Worm (Caenorhabditis elegans): ENCODE measurements around the gene B0252.8.
A peak's percentile ranks its signal among the peaks of the same experiment; 100 is the strongest.

Gene B0252.8

DNA sequence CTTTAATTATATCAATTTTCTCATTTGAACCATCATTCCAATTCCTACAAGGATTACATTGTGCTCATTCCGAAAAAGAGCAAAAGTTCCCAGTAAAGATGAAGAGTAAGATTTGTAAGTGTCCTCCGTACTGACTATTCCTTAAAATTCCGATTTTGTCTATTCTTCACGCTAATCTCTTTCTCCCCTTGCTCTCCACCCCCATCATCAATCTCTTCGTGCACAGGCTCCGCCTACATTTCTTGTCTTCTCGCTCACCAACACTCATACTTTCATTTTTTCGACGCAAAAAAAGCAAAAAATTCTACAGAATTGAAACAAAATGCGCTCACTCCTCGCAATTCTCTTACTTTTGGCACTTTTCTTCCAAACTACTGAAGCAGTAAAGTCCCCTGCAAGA lies at the start of gene B0252.8:
Gene B0252.8 (plus strand): TSS at position 292 of the 400 bp plus-strand sequence.
- no peak for TF ChIP-seq snpc-4 (tag; optimal IDR thresholded peaks at IDR 0.05)
- peak; percentile 13 for TF ChIP-seq ces-1 (GFP tag; optimal IDR thresholded peaks at IDR 0.05)

DNA sequence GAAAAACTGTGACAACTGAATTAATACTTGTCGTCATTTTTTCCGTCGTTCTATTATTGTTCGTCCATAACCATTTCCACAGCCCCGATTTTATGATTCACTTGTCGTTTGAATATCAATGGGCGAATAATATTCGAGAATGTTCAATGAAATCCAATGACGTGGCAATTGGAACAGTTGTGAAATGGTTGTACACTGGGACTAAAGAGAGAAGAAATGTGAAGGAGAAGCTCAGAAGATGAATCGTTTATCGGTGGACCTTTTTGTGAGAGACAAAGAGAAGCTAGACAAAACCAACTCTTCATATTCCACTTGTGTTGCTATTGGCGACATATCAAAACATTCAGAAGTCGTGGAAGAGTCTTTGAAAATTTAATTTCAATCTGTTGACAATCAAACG lies 45.2 kb upstream of the B0252.8 start, which contains the start of gene clhm-1:
Gene clhm-1 (minus strand): TSS at position 207 of the 400 bp plus-strand sequence.
- TF ChIP-seq sptf-1 (tag; optimal IDR thresholded peaks at IDR 0.05) (no peak), hlh-1 (tag; optimal IDR thresholded peaks at IDR 0.05) (peak; percentile 62)

DNA sequence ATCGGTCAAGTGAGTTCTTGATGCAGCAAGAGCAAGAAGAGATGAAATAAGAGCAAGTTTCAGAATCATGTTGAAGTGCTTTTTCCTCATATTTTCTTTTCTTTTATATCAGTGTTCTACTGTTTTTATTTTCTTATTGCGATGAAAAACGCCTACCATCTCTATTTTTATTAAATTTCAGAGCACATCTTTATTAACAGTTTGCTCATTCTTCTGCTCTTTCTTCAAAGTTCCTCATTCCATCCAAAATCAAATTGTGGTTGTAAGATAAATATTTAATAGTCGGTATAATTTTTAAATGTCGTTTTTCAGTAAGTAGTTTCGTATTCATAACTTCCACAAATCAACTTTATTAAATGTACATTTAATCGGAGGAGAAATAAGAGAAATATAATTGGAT lies 43.5 kb upstream of the B0252.8 start, which contains the start of gene C44B7.5:
Gene C44B7.5 (minus strand): TSS at position 101 of the 400 bp plus-strand sequence.
- TF ChIP-seq mab-5 (tag; optimal IDR thresholded peaks at IDR 0.05) (no peak), snpc-4 (tag; optimal IDR thresholded peaks at IDR 0.05) (no peak), nhr-76 (tag; optimal IDR thresholded peaks at IDR 0.05) (no peak), unc-39 (tag; optimal IDR thresholded peaks at IDR 0.05) (no peak), flh-1 (GFP tag; optimal IDR thresholded peaks at IDR 0.05) (no peak)

DNA sequence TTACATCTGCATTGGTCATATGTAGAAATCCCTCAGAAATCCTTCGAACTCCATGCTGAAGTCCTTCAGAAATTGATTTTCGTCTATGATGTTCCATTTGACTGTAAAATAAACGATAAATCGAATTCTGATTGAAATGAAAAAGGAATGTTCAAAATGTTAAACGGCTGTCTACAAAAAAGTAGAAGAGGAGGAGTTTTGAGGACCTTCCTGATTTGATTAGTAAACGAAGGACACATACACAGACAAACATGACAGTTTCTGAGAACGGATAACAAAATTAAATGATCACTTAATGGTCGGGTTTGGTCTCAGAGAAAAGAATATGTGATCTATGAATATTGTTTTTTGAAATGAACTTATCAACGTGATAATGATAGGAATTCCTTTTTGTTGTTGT lies 39.0 kb upstream of the B0252.8 start, which contains the start of gene slc-36.5:
Gene slc-36.5 (minus strand): TSS at position 101 of the 400 bp plus-strand sequence.
- TF ChIP-seq lin-13 (tag; optimal IDR thresholded peaks at IDR 0.05) (no peak), drap-1 (GFP tag; optimal IDR thresholded peaks at IDR 0.05) (no peak), elt-1 (tag; optimal IDR thresholded peaks at IDR 0.05; ENCODE audit: borderline replicate concordance, insufficient read depth) (no peak), nhr-12 (tag; optimal IDR thresholded peaks at IDR 0.05) (no peak), nhr-2 (tag; optimal IDR thresholded peaks at IDR 0.05) (no peak), nhr-76 (tag; optimal IDR thresholded peaks at IDR 0.05) (no peak), nhr-237 (tag; optimal IDR thresholded peaks at IDR 0.05) (no peak), ceh-43 (GFP tag; optimal IDR thresholded peaks at IDR 0.05) (no peak), M03D4.4 (tag; optimal IDR thresholded peaks at IDR 0.05) (no peak), tbx-8 (GFP tag; optimal IDR thresholded peaks at IDR 0.05) (no peak), hlh-1 (tag; optimal IDR thresholded peaks at IDR 0.05) (no peak), unc-120 (tag; optimal IDR thresholded peaks at IDR 0.05; ENCODE audit: poor library complexity, severe bottlenecking) (no peak), zip-8 (tag; optimal IDR thresholded peaks at IDR 0.05) (no peak), snpc-4 (tag; optimal IDR thresholded peaks at IDR 0.05) (no peak), elt-3 (tag; optimal IDR thresholded peaks at IDR 0.05) (no peak), lsy-2 (tag; optimal IDR thresholded peaks at IDR 0.05) (no peak), pha-4 (tag; optimal IDR thresholded peaks at IDR 0.05) (no peak), mls-2 (tag; optimal IDR thresholded peaks at IDR 0.05) (no peak)

DNA sequence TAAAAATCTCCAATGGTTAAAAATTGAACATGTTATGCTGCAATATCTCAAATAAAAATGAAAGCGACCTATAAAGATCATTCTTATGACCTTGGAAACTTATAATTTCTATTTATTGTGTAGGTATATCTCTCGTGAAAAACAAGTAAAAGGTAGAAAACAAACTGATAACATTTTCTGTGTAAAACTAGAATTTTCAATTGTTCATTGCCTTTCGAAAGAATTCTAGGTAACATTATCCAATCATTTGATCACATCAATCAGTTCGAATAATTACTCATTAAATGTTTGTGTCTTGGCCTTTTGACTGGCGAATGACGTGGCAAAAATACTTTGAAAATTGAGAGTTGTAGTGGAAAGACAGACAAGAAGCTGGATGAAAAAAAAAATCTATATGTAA lies 38.1 kb upstream of the B0252.8 start:
- TF ChIP-seq elt-3 (tag; optimal IDR thresholded peaks at IDR 0.05) (no peak), ztf-11 (tag; optimal IDR thresholded peaks at IDR 0.05) (no peak), ceh-83 (GFP tag; optimal IDR thresholded peaks at IDR 0.05) (no peak), nhr-76 (tag; optimal IDR thresholded peaks at IDR 0.05) (no peak), unc-62 (GFP tag; optimal IDR thresholded peaks at IDR 0.05) (no peak), nhr-2 (tag; optimal IDR thresholded peaks at IDR 0.05) (no peak), bed-3 (GFP tag; optimal IDR thresholded peaks at IDR 0.05) (no peak), lin-32 (GFP tag; optimal IDR thresholded peaks at IDR 0.05) (no peak), ham-2 (GFP tag; optimal IDR thresholded peaks at IDR 0.05) (no peak), mab-5 (tag; optimal IDR thresholded peaks at IDR 0.05) (no peak), blmp-1 (tag; optimal IDR thresholded peaks at IDR 0.05) (no peak), lsy-2 (tag; optimal IDR thresholded peaks at IDR 0.05) (no peak), snpc-4 (tag; optimal IDR thresholded peaks at IDR 0.05) (no peak), nhr-12 (tag; optimal IDR thresholded peaks at IDR 0.05) (no peak), ceh-43 (GFP tag; optimal IDR thresholded peaks at IDR 0.05) (no peak), drap-1 (GFP tag; optimal IDR thresholded peaks at IDR 0.05) (no peak), sptf-1 (tag; optimal IDR thresholded peaks at IDR 0.05) (no peak)

DNA sequence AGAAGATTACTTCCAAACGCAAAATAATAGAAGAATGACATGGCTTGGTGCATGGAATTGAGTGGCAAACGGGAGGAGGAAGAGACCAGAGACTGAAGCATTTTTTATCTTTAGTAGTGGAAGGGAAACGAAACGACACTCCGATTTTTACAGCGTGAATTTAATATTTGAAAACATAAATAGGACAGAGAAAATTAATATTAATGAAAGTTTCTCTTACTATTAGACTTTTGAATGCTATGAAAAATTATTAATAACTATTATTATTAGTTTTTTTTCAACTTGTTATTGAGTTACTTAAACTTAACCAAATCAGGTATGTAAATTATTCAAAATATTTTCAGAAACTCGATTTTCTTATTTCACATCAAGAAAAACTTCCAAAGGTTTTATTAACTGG lies 35.9 kb upstream of the B0252.8 start, which contains the start of gene C44B7.7:
Gene C44B7.7 (minus strand): TSS at position 101 of the 400 bp plus-strand sequence.
- no peak for TF ChIP-seq ceh-43 (GFP tag; optimal IDR thresholded peaks at IDR 0.05)
- no peak for TF ChIP-seq ham-2 (GFP tag; optimal IDR thresholded peaks at IDR 0.05)
- TF ChIP-seq elt-1 (tag; optimal IDR thresholded peaks at IDR 0.05; ENCODE audit: borderline replicate concordance, insufficient read depth): no peak
- TF ChIP-seq lin-13 (tag; optimal IDR thresholded peaks at IDR 0.05): no peak
- TF ChIP-seq nhr-237 (tag; optimal IDR thresholded peaks at IDR 0.05): no peak
- no peak for TF ChIP-seq nhr-76 (tag; optimal IDR thresholded peaks at IDR 0.05)
- TF ChIP-seq sptf-1 (tag; optimal IDR thresholded peaks at IDR 0.05): no peak
- TF ChIP-seq bed-3 (GFP tag; optimal IDR thresholded peaks at IDR 0.05): no peak
- TF ChIP-seq tbx-8 (GFP tag; optimal IDR thresholded peaks at IDR 0.05): no peak
- no peak for TF ChIP-seq mls-2 (tag; optimal IDR thresholded peaks at IDR 0.05)
- no peak for TF ChIP-seq unc-39 (tag; optimal IDR thresholded peaks at IDR 0.05)
- no peak for TF ChIP-seq snpc-4 (tag; optimal IDR thresholded peaks at IDR 0.05)
- TF ChIP-seq zip-8 (tag; optimal IDR thresholded peaks at IDR 0.05): no peak
- TF ChIP-seq drap-1 (GFP tag; optimal IDR thresholded peaks at IDR 0.05): no peak
